Worm (Caenorhabditis elegans) whole organism, young adult: ENCODE data around the gene mrp-4.

Source experiments
- F37B4.10 ChIP-seq: fragments of 200-800 bp; sonication (Bioruptor generic); IDR thresholded peaks from 2 replicates; pipeline ENCODE4 v1.3.6; 2022; ENCODE audit warnings: missing genetic modification characterization, missing compliant biosample characterization
- Y79H2A.3 ChIP-seq: fragments of 200-800 bp; sonication (Bioruptor generic); conservative IDR thresholded peaks from 2 replicates; pipeline ENCODE4 v1.3.6; 2022; ENCODE audit warnings: missing genetic modification reagents, missing genetic modification characterization, missing compliant biosample characterization
- akir-1 ChIP-seq: fragments of 200-800 bp; sonication (Bioruptor generic); optimal IDR thresholded peaks from 2 replicates; lab custom pipeline; 2018; ENCODE audit warnings: mild to moderate bottlenecking, missing genetic modification characterization, moderate library complexity, missing compliant biosample characterization
- ama-1 ChIP-seq, 3 experiments: fragments of 150-350 bp in 1 of 3; sonication (generic microtip) in 2 of 3; optimal IDR thresholded peaks; 2 replicates each; lab custom pipeline; 2014 to 2018; ENCODE audit warnings: missing biosample characterization in 2 of 3, missing genetic modification characterization in 2 of 3, missing genetic modification reagents in 2 of 3
- die-1 ChIP-seq: sonication (generic microtip); optimal IDR thresholded peaks from 2 replicates; lab custom pipeline; 2016; ENCODE audit warnings: missing genotype, mild to moderate bottlenecking, missing genetic modification characterization, missing compliant biosample characterization
- dpff-1 ChIP-seq: sonication (generic microtip); optimal IDR thresholded peaks from 2 replicates; lab custom pipeline; 2017; ENCODE audit warnings: mild to moderate bottlenecking, missing genetic modification characterization, missing compliant biosample characterization
- egl-44 ChIP-seq: fragments of 200-800 bp; sonication (Bioruptor generic); IDR thresholded peaks from 2 replicates; pipeline ENCODE4 v1.3.6; 2022; ENCODE audit warnings: missing genetic modification reagents, missing genetic modification characterization, missing compliant biosample characterization
- fkh-3 ChIP-seq: sonication (generic microtip); optimal IDR thresholded peaks from 2 replicates; lab custom pipeline; 2016; ENCODE audit warnings: mild to moderate bottlenecking, missing genetic modification characterization, missing compliant biosample characterization
- lin-35 ChIP-seq, 3 experiments: fragments of 150-350 bp in 2 of 3; sonication (generic microtip) in 1 of 3; optimal IDR thresholded peaks; 2 replicates each; lab custom pipeline; 2014 to 2018; ENCODE audit warnings: missing biosample characterization in 3 of 3, missing genetic modification characterization in 3 of 3, missing genetic modification reagents in 3 of 3
- lsy-27 ChIP-seq: sonication (generic microtip); optimal IDR thresholded peaks from 2 replicates; lab custom pipeline; 2017; ENCODE audit warnings: missing genetic modification characterization, mild to moderate bottlenecking, missing compliant biosample characterization, antibody characterized with exemption, missing genotype, borderline replicate concordance; ENCODE audit not compliant: insufficient read depth
- snpc-4 ChIP-seq, 5 experiments: fragments of 150-350 bp in 1 of 5; sonication (generic microtip) in 4 of 5; optimal IDR thresholded peaks; 2 replicates each; lab custom pipeline; 2014 to 2018; ENCODE audit warnings: missing genetic modification characterization in 5 of 5, missing biosample characterization in 3 of 5, antibody characterized with exemption in 2 of 5, mild to moderate bottlenecking in 2 of 5, missing compliant biosample characterization in 2 of 5, missing genotype in 2 of 5, moderate library complexity in 2 of 5, missing genetic modification reagents in 1 of 5
- unc-130 ChIP-seq: sonication (generic microtip); optimal IDR thresholded peaks from 2 replicates; lab custom pipeline; 2016; ENCODE audit warnings: missing genetic modification reagents, missing genetic modification characterization, missing compliant biosample characterization
- ztf-6 ChIP-seq: fragments of 200-800 bp; sonication (Bioruptor generic); IDR thresholded peaks from 2 replicates; pipeline ENCODE4 v1.3.6; 2022; ENCODE audit warnings: missing genetic modification reagents, missing genetic modification characterization, missing compliant biosample characterization

DNA sequence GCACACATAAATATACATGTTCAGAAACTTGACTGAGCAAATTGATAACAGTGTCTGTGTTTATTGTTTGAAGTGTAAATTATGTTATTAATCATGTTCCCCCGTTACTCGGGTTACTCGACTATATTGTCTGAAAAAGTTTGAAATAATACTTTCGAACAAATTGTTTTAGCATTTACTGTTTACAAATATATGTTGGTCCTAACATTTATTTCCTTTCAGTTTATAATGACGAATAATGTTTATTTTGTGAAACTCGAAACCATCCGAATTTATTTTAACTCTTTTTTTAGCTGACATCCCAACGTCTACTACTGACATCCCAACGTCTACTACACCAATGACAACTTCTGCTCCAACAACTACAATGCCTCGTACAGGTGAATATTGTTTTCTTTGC, 15.3 kb upstream of the mrp-4 start, which contains the start of gene R07B1.7:
- TF ChIP-seq Y79H2A.3 (no peak), lin-35 (GFP tag; optimal IDR thresholded peaks at IDR 0.05; lab: Kevin White, UChicago) (no peak), die-1 (tag; lab: Kevin White, UChicago) (no peak), snpc-4 (GFP tag; optimal IDR thresholded peaks at IDR 0.05; lab: Kevin White, UChicago) (no peak), snpc-4 (tag; optimal IDR thresholded peaks at IDR 0.05; lab: Kevin White, UChicago) (no peak), fkh-3 (tag; lab: Kevin White, UChicago) (no peak), lsy-27 (tag; lab: Kevin White, UChicago) (no peak), dpff-1 (tag; lab: Kevin White, UChicago) (no peak), egl-44 (GFP tag; lab: Robert Waterston, UW) (no peak), akir-1 (no peak), unc-130 (GFP tag; lab: Kevin White, UChicago) (no peak), ama-1 (optimal IDR thresholded peaks at IDR 0.05; lab: Kevin White, UChicago) (no peak), ama-1 (GFP tag; optimal IDR thresholded peaks at IDR 0.05; lab: Kevin White, UChicago) (no peak), F37B4.10 (no peak), ztf-6 (GFP tag; lab: Robert Waterston, UW) (no peak)
